Worm (Caenorhabditis elegans) whole organism, young adult: ENCODE data around the gene str-136.

Experiments
- F22D6.2 ChIP-seq: sonication (generic microtip); optimal IDR thresholded peaks from 2 replicates; lab custom pipeline; 2016; ENCODE audit warnings: mild to moderate bottlenecking, missing genetic modification characterization, missing compliant biosample characterization
- F33H1.4 ChIP-seq: fragments of 200-800 bp; sonication (Bioruptor generic); IDR thresholded peaks from 2 replicates; pipeline ENCODE4 v1.3.6; 2022; ENCODE audit warnings: missing genetic modification reagents, missing genetic modification characterization, missing compliant biosample characterization
- F37B4.10 ChIP-seq: fragments of 200-800 bp; sonication (Bioruptor generic); IDR thresholded peaks from 2 replicates; pipeline ENCODE4 v1.3.6; 2022; ENCODE audit warnings: missing genetic modification characterization, missing compliant biosample characterization
- F49E8.2 ChIP-seq: sonication (generic microtip); optimal IDR thresholded peaks from 3 replicates; lab custom pipeline; 2017; ENCODE audit warnings: missing genetic modification characterization, mild to moderate bottlenecking, missing compliant biosample characterization, antibody characterized with exemption, moderate library complexity; ENCODE audit not compliant: insufficient read depth
- F57C9.4 ChIP-seq: sonication (generic microtip); optimal IDR thresholded peaks from 2 replicates; lab custom pipeline; 2017; ENCODE audit warnings: mild to moderate bottlenecking, missing genetic modification characterization, missing compliant biosample characterization
- Y53F4B.3 ChIP-seq: fragments of 200-800 bp; sonication (Bioruptor generic); IDR thresholded peaks from 2 replicates; pipeline ENCODE4 v1.3.6; 2022; ENCODE audit warnings: missing genetic modification reagents, missing genetic modification characterization, missing compliant biosample characterization
- Y79H2A.3 ChIP-seq: fragments of 200-800 bp; sonication (Bioruptor generic); conservative IDR thresholded peaks from 2 replicates; pipeline ENCODE4 v1.3.6; 2022; ENCODE audit warnings: missing genetic modification reagents, missing genetic modification characterization, missing compliant biosample characterization
- aptf-3 ChIP-seq: fragments of 200-800 bp; sonication (Bioruptor generic); IDR thresholded peaks from 2 replicates; pipeline ENCODE4 v1.3.6; 2022; ENCODE audit warnings: missing genetic modification characterization, missing compliant biosample characterization
- attf-3 ChIP-seq: fragments of 200-800 bp; sonication (Bioruptor generic); conservative IDR thresholded peaks from 2 replicates; pipeline ENCODE4 v1.3.6; 2022; ENCODE audit warnings: missing genetic modification reagents, missing genetic modification characterization, missing compliant biosample characterization
- bed-1 ChIP-seq: fragments of 200-800 bp; sonication (Bioruptor generic); IDR thresholded peaks from 2 replicates; pipeline ENCODE4 v1.3.6; 2022; ENCODE audit warnings: missing genetic modification reagents, missing genetic modification characterization, missing compliant biosample characterization
- cebp-2 ChIP-seq: fragments of 200-800 bp; sonication (Bioruptor generic); IDR thresholded peaks from 2 replicates; pipeline ENCODE4 v1.3.6; 2022; ENCODE audit warnings: missing genetic modification characterization, missing compliant biosample characterization
- ceh-27 ChIP-seq: fragments of 200-800 bp; sonication (Bioruptor generic); optimal IDR thresholded peaks from 2 replicates; lab custom pipeline; 2018; ENCODE audit warnings: mild to moderate bottlenecking, missing genetic modification characterization, moderate library complexity, missing compliant biosample characterization
- ceh-58 ChIP-seq: fragments of 200-800 bp; sonication (Bioruptor generic); IDR thresholded peaks from 2 replicates; pipeline ENCODE4 v1.3.6; 2022; ENCODE audit warnings: missing genetic modification characterization, missing compliant biosample characterization
- dox-1 ChIP-seq: fragments of 200-800 bp; sonication (Bioruptor generic); IDR thresholded peaks from 2 replicates; pipeline ENCODE4 v1.3.6; 2022; ENCODE audit warnings: missing genetic modification reagents, missing genetic modification characterization, missing compliant biosample characterization
- ets-4 ChIP-seq: fragments of 200-800 bp; sonication (Bioruptor generic); optimal IDR thresholded peaks from 2 replicates; lab custom pipeline; 2018; ENCODE audit warnings: mild to moderate bottlenecking, missing genetic modification characterization, missing compliant biosample characterization
- hlh-26 ChIP-seq: fragments of 200-800 bp; sonication (Bioruptor generic); conservative IDR thresholded peaks from 2 replicates; pipeline ENCODE4 v1.3.6; 2022; ENCODE audit warnings: missing genetic modification reagents, missing genetic modification characterization, missing compliant biosample characterization
- hmg-1.2 ChIP-seq: fragments of 200-800 bp; sonication (Bioruptor generic); IDR thresholded peaks from 2 replicates; pipeline ENCODE4 v1.3.6; 2022; ENCODE audit warnings: missing genetic modification reagents, missing genetic modification characterization, missing compliant biosample characterization
- hrde-1 ChIP-seq: sonication (generic microtip); optimal IDR thresholded peaks from 2 replicates; lab custom pipeline; 2016; ENCODE audit warnings: missing genetic modification characterization, mild to moderate bottlenecking, missing compliant biosample characterization, moderate library complexity, missing genotype, missing genetic modification reagents, borderline replicate concordance
- lag-1 ChIP-seq: fragments of 200-800 bp; sonication (Bioruptor generic); IDR thresholded peaks from 2 replicates; pipeline ENCODE4 v1.3.6; 2022; ENCODE audit warnings: missing genetic modification reagents, missing genetic modification characterization, missing compliant biosample characterization
- lin-35 ChIP-seq, 3 experiments: fragments of 150-350 bp in 2 of 3; sonication (generic microtip) in 1 of 3; optimal IDR thresholded peaks; 2 replicates each; lab custom pipeline; 2014 to 2018; ENCODE audit warnings: missing biosample characterization in 3 of 3, missing genetic modification characterization in 3 of 3, missing genetic modification reagents in 3 of 3
- lsy-27 ChIP-seq: sonication (generic microtip); optimal IDR thresholded peaks from 2 replicates; lab custom pipeline; 2017; ENCODE audit warnings: missing genetic modification characterization, mild to moderate bottlenecking, missing compliant biosample characterization, antibody characterized with exemption, missing genotype, borderline replicate concordance; ENCODE audit not compliant: insufficient read depth
- madf-10 ChIP-seq: sonication (generic microtip); optimal IDR thresholded peaks from 2 replicates; lab custom pipeline; 2016; ENCODE audit warnings: mild to moderate bottlenecking, missing genetic modification characterization, missing compliant biosample characterization
- madf-6 ChIP-seq: fragments of 200-800 bp; sonication (Bioruptor generic); IDR thresholded peaks from 2 replicates; pipeline ENCODE4 v1.3.6; 2022; ENCODE audit warnings: missing genetic modification reagents, missing genetic modification characterization, missing compliant biosample characterization
- madf-8 ChIP-seq: fragments of 200-800 bp; sonication (Bioruptor generic); conservative IDR thresholded peaks from 2 replicates; pipeline ENCODE4 v1.3.6; 2022; ENCODE audit warnings: missing genetic modification reagents, missing genetic modification characterization, missing compliant biosample characterization
- nhr-27 ChIP-seq: fragments of 200-800 bp; sonication (Bioruptor generic); optimal IDR thresholded peaks from 2 replicates; lab custom pipeline; 2018; ENCODE audit warnings: mild to moderate bottlenecking, missing genetic modification characterization, moderate library complexity, missing compliant biosample characterization
- rcor-1 ChIP-seq: fragments of 200-800 bp; sonication (Bioruptor generic); IDR thresholded peaks from 2 replicates; pipeline ENCODE4 v1.3.6; 2022; ENCODE audit warnings: missing genetic modification reagents, missing genetic modification characterization, missing compliant biosample characterization
- rec-8 ChIP-seq, 2 experiments: sonication (generic microtip); optimal IDR thresholded peaks; 2 replicates each; lab custom pipeline; 2016; ENCODE audit warnings: mild to moderate bottlenecking in 2 of 2, missing genetic modification characterization in 2 of 2, missing genetic modification reagents in 2 of 2, missing genotype in 2 of 2, missing biosample characterization in 1 of 2, missing compliant biosample characterization in 1 of 2, moderate library complexity in 1 of 2
- sdz-38 ChIP-seq: sonication (generic microtip); optimal IDR thresholded peaks from 2 replicates; lab custom pipeline; 2016; ENCODE audit warnings: missing genotype, missing genetic modification characterization, missing compliant biosample characterization
- sea-2 ChIP-seq: fragments of 200-800 bp; sonication (Bioruptor generic); IDR thresholded peaks from 2 replicates; pipeline ENCODE4 v1.3.6; 2022; ENCODE audit warnings: missing genetic modification characterization, missing compliant biosample characterization
- snpc-1.3 ChIP-seq: sonication (generic microtip); optimal IDR thresholded peaks from 2 replicates; lab custom pipeline; 2017; ENCODE audit warnings: missing genetic modification characterization, mild to moderate bottlenecking, missing compliant biosample characterization, antibody characterized with exemption, moderate library complexity, missing genotype, missing genetic modification reagents; ENCODE audit not compliant: insufficient read depth
- snpc-3.4 ChIP-seq: sonication (generic microtip); optimal IDR thresholded peaks from 2 replicates; lab custom pipeline; 2017; ENCODE audit warnings: missing genetic modification characterization, mild to moderate bottlenecking, missing compliant biosample characterization, antibody characterized with exemption, moderate library complexity, missing genotype, missing genetic modification reagents
- somi-1 ChIP-seq: fragments of 200-800 bp; sonication (Bioruptor generic); optimal IDR thresholded peaks from 2 replicates; lab custom pipeline; 2018; ENCODE audit warnings: mild to moderate bottlenecking, missing genetic modification characterization, missing compliant biosample characterization
- sptf-2 ChIP-seq: fragments of 200-800 bp; sonication (Bioruptor generic); optimal IDR thresholded peaks from 2 replicates; lab custom pipeline; 2018; ENCODE audit warnings: mild to moderate bottlenecking, missing genetic modification characterization, missing compliant biosample characterization
- zim-3 ChIP-seq: sonication (generic microtip); optimal IDR thresholded peaks from 2 replicates; lab custom pipeline; 2017; ENCODE audit warnings: mild to moderate bottlenecking, missing genetic modification characterization, moderate library complexity, missing compliant biosample characterization
- ztf-28 ChIP-seq: fragments of 200-800 bp; sonication (Bioruptor generic); IDR thresholded peaks from 2 replicates; pipeline ENCODE4 v1.3.6; 2022; ENCODE audit warnings: missing genetic modification reagents, missing genetic modification characterization, missing compliant biosample characterization
- ztf-3 ChIP-seq: fragments of 200-800 bp; sonication (Bioruptor generic); optimal IDR thresholded peaks from 2 replicates; lab custom pipeline; 2018; ENCODE audit warnings: mild to moderate bottlenecking, missing genetic modification characterization, missing compliant biosample characterization
- ztf-6 ChIP-seq: fragments of 200-800 bp; sonication (Bioruptor generic); IDR thresholded peaks from 2 replicates; pipeline ENCODE4 v1.3.6; 2022; ENCODE audit warnings: missing genetic modification reagents, missing genetic modification characterization, missing compliant biosample characterization

str-136 gene

ce11 chrV:8247311-8248105 lies 31.2 kb downstream of the str-136 start (continued):
- peak; percentile 42 for TF ChIP-seq ceh-27 (GFP tag; lab: Kevin White, UChicago)
- no peak for TF ChIP-seq Y53F4B.3 (GFP tag; lab: Robert Waterston, UW)
- TF ChIP-seq ztf-28 (GFP tag; lab: Robert Waterston, UW): no peak
- TF ChIP-seq bed-1 (GFP tag; lab: Robert Waterston, UW): no peak
- no peak for TF ChIP-seq Y79H2A.3
- TF ChIP-seq sea-2 (GFP tag; lab: Robert Waterston, UW): no peak
- TF ChIP-seq ztf-3 (GFP tag; lab: Kevin White, UChicago): peak; percentile 46
- no peak for TF ChIP-seq sptf-2 (GFP tag; lab: Kevin White, UChicago)
- TF ChIP-seq ztf-6 (GFP tag; lab: Robert Waterston, UW): no peak
- TF ChIP-seq hmg-1.2: peak; percentile 90
- peak; percentile 97 for TF ChIP-seq snpc-1.3 (tag; lab: Kevin White, UChicago)
- peak; percentile 89 for TF ChIP-seq madf-6 (GFP tag; lab: Robert Waterston, UW)
- peak; percentile 64 for TF ChIP-seq F33H1.4 (GFP tag; lab: Robert Waterston, UW)
- TF ChIP-seq attf-3 (GFP tag; lab: Robert Waterston, UW): 0 out of 2 replicates have a peak, but pooled peaks have one; percentile 31
- no peak for TF ChIP-seq ets-4
- no peak for TF ChIP-seq hlh-26 (GFP tag; lab: Robert Waterston, UW)
- TF ChIP-seq nhr-27 (tag; lab: Kevin White, UChicago): no peak
- TF ChIP-seq F37B4.10: no peak
- no peak for TF ChIP-seq F57C9.4 (tag; lab: Kevin White, UChicago)
- no peak for TF ChIP-seq ceh-58
- TF ChIP-seq rcor-1 (GFP tag; lab: Robert Waterston, UW): peak; percentile 90
- peak; percentile 11 for TF ChIP-seq somi-1
- no peak for TF ChIP-seq F22D6.2 (tag; lab: Kevin White, UChicago)
- TF ChIP-seq F49E8.2 (tag; lab: Kevin White, UChicago): peak; percentile 96
- TF ChIP-seq rec-8 (tag; optimal IDR thresholded peaks at IDR 0.05; lab: Kevin White, UChicago): peak in 1 of 2 experiments; percentile 17
- no peak for TF ChIP-seq lag-1
- peak; percentile 84; the same call in 1 of the 2 replicates for TF ChIP-seq dox-1 (GFP tag; lab: Robert Waterston, UW)
- TF ChIP-seq hrde-1: peak; percentile 90
- TF ChIP-seq lin-35 (GFP tag; optimal IDR thresholded peaks at IDR 0.05; lab: Kevin White, UChicago): peak in 2 of 3 experiments; percentile 42 to 47
- no peak for TF ChIP-seq aptf-3
- peak; percentile 39 for TF ChIP-seq madf-10 (tag; lab: Kevin White, UChicago)
- TF ChIP-seq zim-3 (tag; lab: Kevin White, UChicago): no peak
- TF ChIP-seq cebp-2: no peak
- TF ChIP-seq lsy-27 (tag; lab: Kevin White, UChicago): no peak
- no peak for TF ChIP-seq sdz-38 (tag; lab: Kevin White, UChicago)
- TF ChIP-seq madf-8 (GFP tag; lab: Robert Waterston, UW): peak; percentile 53
- peak; percentile 97 for TF ChIP-seq snpc-3.4 (tag; lab: Kevin White, UChicago)
